Fruit fly (Drosophila melanogaster) whole organism, embryonic: Measurements from ENCODE around the gene CG7164.

Experiments used
- B-H2 ChIP-seq: fragments of 200-800 bp; sonication (Bioruptor generic); optimal IDR thresholded peaks from 2 replicates; lab custom pipeline; 2018; ENCODE audit warnings: missing biosample characterization, mild to moderate bottlenecking, missing genetic modification characterization
- BEAF-32 ChIP-seq: fragments of 200-800 bp; sonication (Bioruptor generic); optimal IDR thresholded peaks from 3 replicates; lab custom pipeline; 2017; ENCODE audit warnings: missing biosample characterization, missing genetic modification characterization, mild to moderate bottlenecking, moderate library complexity, missing genetic modification reagents
- Bgb ChIP-seq: fragments of 200-800 bp; sonication (Bioruptor generic); IDR thresholded peaks from 2 replicates; pipeline ENCODE4 v1.3.6; 2022; ENCODE audit warnings: missing biosample characterization, missing genetic modification characterization; ENCODE audit not compliant: partially characterized antibody
- CG10321 ChIP-seq: fragments of 200-800 bp; sonication (Bioruptor generic); IDR thresholded peaks from 2 replicates; pipeline ENCODE4 v1.3.6; 2022; ENCODE audit warnings: missing biosample characterization, missing genetic modification characterization
- CG11247 ChIP-seq: fragments of 200-800 bp; sonication (Bioruptor generic); IDR thresholded peaks from 2 replicates; pipeline ENCODE4 v1.3.6; 2022; ENCODE audit warnings: missing biosample characterization, missing genetic modification characterization
- CG13624 ChIP-seq: fragments of 200-800 bp; sonication (Bioruptor generic); optimal IDR thresholded peaks from 2 replicates; lab custom pipeline; 2016; ENCODE audit warnings: missing biosample characterization, missing genetic modification characterization
- CG14050 ChIP-seq: fragments of 200-800 bp; sonication (Bioruptor generic); IDR thresholded peaks from 3 replicates; pipeline ENCODE4 v1.3.6; 2022; ENCODE audit warnings: missing biosample characterization, missing genetic modification characterization
- CG14441 ChIP-seq: fragments of 200-800 bp; sonication (Bioruptor generic); IDR thresholded peaks from 2 replicates; pipeline ENCODE4 v1.3.6; 2022; ENCODE audit warnings: missing biosample characterization, missing genetic modification characterization
- CG14860 ChIP-seq: fragments of 200-800 bp; sonication (Bioruptor generic); IDR thresholded peaks from 3 replicates; pipeline ENCODE4 v1.3.6; 2022; ENCODE audit warnings: missing biosample characterization, missing genetic modification characterization; ENCODE audit not compliant: partially characterized antibody
- CG2712 ChIP-seq: fragments of 200-800 bp; optimal IDR thresholded peaks from 3 replicates; lab custom pipeline; 2019; ENCODE audit warnings: missing biosample characterization, mild to moderate bottlenecking, missing genetic modification characterization, moderate library complexity
- CG32532 ChIP-seq: fragments of 200-800 bp; sonication (Bioruptor generic); IDR thresholded peaks from 2 replicates; pipeline ENCODE4 v1.3.6; 2022; ENCODE audit warnings: missing biosample characterization, missing genetic modification characterization
- CG6854 ChIP-seq: fragments of 200-800 bp; sonication (Bioruptor generic); optimal IDR thresholded peaks from 3 replicates; lab custom pipeline; 2017; ENCODE audit warnings: missing biosample characterization, mild to moderate bottlenecking, missing genetic modification characterization
- CG7745 ChIP-seq: fragments of 200-800 bp; sonication (Bioruptor generic); optimal IDR thresholded peaks from 2 replicates; lab custom pipeline; 2018; ENCODE audit warnings: missing biosample characterization, mild to moderate bottlenecking, missing genetic modification characterization, moderate library complexity
- CG8359 ChIP-seq: fragments of 200-800 bp; sonication (Bioruptor generic); optimal IDR thresholded peaks from 2 replicates; lab custom pipeline; 2017; ENCODE audit warnings: missing biosample characterization, mild to moderate bottlenecking, missing genetic modification characterization, borderline replicate concordance
- CG9797 ChIP-seq: fragments of 200-800 bp; sonication (Bioruptor generic); optimal IDR thresholded peaks from 3 replicates; lab custom pipeline; 2018; ENCODE audit warnings: missing biosample characterization, mild to moderate bottlenecking, missing genetic modification characterization
- CG9817 ChIP-seq: fragments of 200-800 bp; sonication (Bioruptor generic); optimal IDR thresholded peaks from 2 replicates; lab custom pipeline; 2018; ENCODE audit warnings: missing biosample characterization, mild to moderate bottlenecking, missing genetic modification characterization, moderate library complexity
- ERR ChIP-seq: fragments of 200-800 bp; sonication (Bioruptor generic); optimal IDR thresholded peaks from 2 replicates; lab custom pipeline; 2016; ENCODE audit warnings: missing biosample characterization, missing genetic modification characterization
- Fer2 ChIP-seq: fragments of 200-800 bp; sonication (Bioruptor generic); optimal IDR thresholded peaks from 2 replicates; lab custom pipeline; 2018; ENCODE audit warnings: missing biosample characterization, mild to moderate bottlenecking, missing genetic modification characterization, moderate library complexity
- Fer3 ChIP-seq: fragments of 200-800 bp; sonication (Bioruptor generic); optimal IDR thresholded peaks from 2 replicates; lab custom pipeline; 2018; ENCODE audit warnings: missing biosample characterization, mild to moderate bottlenecking, missing genetic modification characterization, moderate library complexity
- Gsc ChIP-seq: fragments of 200-800 bp; sonication (Bioruptor generic); IDR thresholded peaks from 2 replicates; pipeline ENCODE4 v1.3.6; 2022; ENCODE audit warnings: missing biosample characterization, missing genetic modification characterization
- Hey ChIP-seq: fragments of 200-800 bp; sonication (Bioruptor generic); optimal IDR thresholded peaks from 3 replicates; lab custom pipeline; 2018; ENCODE audit warnings: missing biosample characterization, mild to moderate bottlenecking, missing genetic modification characterization
- Hr51 ChIP-seq, 2 experiments: fragments of 200-800 bp; sonication (Bioruptor generic); optimal IDR thresholded peaks; 2 replicates in 1 of 2; 3 replicates in 1 of 2; lab custom pipeline; 2016 to 2018; ENCODE audit warnings: missing biosample characterization in 2 of 2, missing genetic modification characterization in 2 of 2, mild to moderate bottlenecking in 1 of 2, moderate library complexity in 1 of 2
- Kr ChIP-seq: fragments of 200-800 bp; sonication (Bioruptor generic); optimal IDR thresholded peaks from 2 replicates; lab custom pipeline; 2017; ENCODE audit warnings: missing biosample characterization, mild to moderate bottlenecking, missing genetic modification characterization
- Lim3 ChIP-seq: fragments of 200-800 bp; sonication (Bioruptor generic); IDR thresholded peaks from 2 replicates; pipeline ENCODE4 v1.3.6; 2022; ENCODE audit warnings: missing biosample characterization, missing genetic modification characterization
- Mad ChIP-seq: fragments of 200-800 bp; sonication (Bioruptor generic); optimal IDR thresholded peaks from 2 replicates; lab custom pipeline; 2016; ENCODE audit warnings: missing biosample characterization, missing genetic modification characterization
- Mrtf ChIP-seq: fragments of 200-800 bp; sonication (Bioruptor generic); IDR thresholded peaks from 3 replicates; pipeline ENCODE4 v1.3.6; 2022; ENCODE audit warnings: missing biosample characterization, missing genetic modification characterization
- Pdp1 ChIP-seq, 2 experiments: fragments of 200-800 bp; sonication (Bioruptor generic); optimal IDR thresholded peaks; 3 replicates each; lab custom pipeline; 2016; ENCODE audit warnings: missing biosample characterization in 2 of 2, missing genetic modification characterization in 2 of 2, mild to moderate bottlenecking in 1 of 2, moderate library complexity in 1 of 2
- Poxn ChIP-seq: fragments of 200-800 bp; sonication (Bioruptor generic); IDR thresholded peaks from 2 replicates; pipeline ENCODE4 v1.3.6; 2022; ENCODE audit warnings: missing biosample characterization, missing genetic modification characterization
- Rfx ChIP-seq: fragments of 200-800 bp; sonication (Bioruptor generic); IDR thresholded peaks from 2 replicates; pipeline ENCODE4 v1.3.6; 2022; ENCODE audit warnings: missing biosample characterization, missing genetic modification characterization
- ac ChIP-seq: fragments of 200-800 bp; sonication (Bioruptor generic); optimal IDR thresholded peaks from 3 replicates; lab custom pipeline; 2017; ENCODE audit warnings: missing biosample characterization, mild to moderate bottlenecking, missing genetic modification characterization
- chn ChIP-seq: fragments of 200-800 bp; sonication (Bioruptor generic); optimal IDR thresholded peaks from 2 replicates; lab custom pipeline; 2016; ENCODE audit warnings: missing biosample characterization, missing genetic modification characterization
- ci ChIP-seq: fragments of 200-800 bp; sonication (Bioruptor generic); IDR thresholded peaks from 3 replicates; pipeline ENCODE4 v1.3.6; 2022; ENCODE audit warnings: missing biosample characterization, missing genetic modification characterization
- dan ChIP-seq: fragments of 200-800 bp; sonication (Bioruptor generic); IDR thresholded peaks from 2 replicates; pipeline ENCODE4 v1.3.6; 2022; ENCODE audit warnings: missing biosample characterization, missing genetic modification characterization
- dimm ChIP-seq: fragments of 200-800 bp; sonication (Bioruptor generic); IDR thresholded peaks from 2 replicates; pipeline ENCODE4 v1.3.6; 2022; ENCODE audit warnings: missing biosample characterization, missing genetic modification characterization
- emc ChIP-seq: fragments of 200-800 bp; sonication (Bioruptor generic); optimal IDR thresholded peaks from 2 replicates; lab custom pipeline; 2016; ENCODE audit warnings: missing biosample characterization, missing genetic modification characterization
- ewg ChIP-seq: fragments of 200-800 bp; sonication (Bioruptor generic); optimal IDR thresholded peaks from 3 replicates; lab custom pipeline; 2017; ENCODE audit warnings: mild to moderate bottlenecking, missing biosample characterization, missing genetic modification reagents, missing genetic modification characterization
- fd96Cb ChIP-seq: fragments of 200-800 bp; sonication (Bioruptor generic); optimal IDR thresholded peaks from 2 replicates; lab custom pipeline; 2018; ENCODE audit warnings: missing biosample characterization, mild to moderate bottlenecking, missing genetic modification characterization, moderate library complexity
- ftz-f1 ChIP-seq: fragments of 200-800 bp; sonication (Bioruptor generic); optimal IDR thresholded peaks from 2 replicates; lab custom pipeline; 2016; ENCODE audit warnings: missing biosample characterization, missing genetic modification characterization
- gro ChIP-seq: fragments of 200-800 bp; sonication (Bioruptor generic); optimal IDR thresholded peaks from 2 replicates; lab custom pipeline; 2016; ENCODE audit warnings: missing biosample characterization, missing genetic modification characterization
- kay ChIP-seq: fragments of 200-800 bp; sonication (Bioruptor generic); optimal IDR thresholded peaks from 2 replicates; lab custom pipeline; 2016; ENCODE audit warnings: missing biosample characterization, missing genetic modification characterization
- knrl ChIP-seq: fragments of 200-800 bp; sonication (Bioruptor generic); IDR thresholded peaks from 3 replicates; pipeline ENCODE4 v1.3.6; 2022; ENCODE audit warnings: missing biosample characterization, missing genetic modification characterization; ENCODE audit not compliant: partially characterized antibody
- lilli ChIP-seq: fragments of 200-800 bp; sonication (Bioruptor generic); optimal IDR thresholded peaks from 3 replicates; lab custom pipeline; 2016; ENCODE audit warnings: missing biosample characterization, missing genetic modification characterization
- onecut ChIP-seq: fragments of 200-800 bp; sonication (Bioruptor generic); IDR thresholded peaks from 2 replicates; pipeline ENCODE4 v1.3.6; 2022; ENCODE audit warnings: missing biosample characterization, missing genetic modification characterization
- scrt ChIP-seq: fragments of 200-800 bp; sonication (Bioruptor generic); optimal IDR thresholded peaks from 2 replicates; lab custom pipeline; 2018; ENCODE audit warnings: missing biosample characterization, mild to moderate bottlenecking, missing genetic modification characterization, moderate library complexity
- sima ChIP-seq: fragments of 200-800 bp; sonication (Bioruptor generic); optimal IDR thresholded peaks from 2 replicates; lab custom pipeline; 2016; ENCODE audit warnings: missing biosample characterization, missing genetic modification characterization
- slou ChIP-seq: fragments of 200-800 bp; sonication (Bioruptor generic); optimal IDR thresholded peaks from 3 replicates; lab custom pipeline; 2016; ENCODE audit warnings: missing biosample characterization, missing genetic modification characterization
- ssp ChIP-seq: fragments of 200-800 bp; sonication (Bioruptor generic); IDR thresholded peaks from 2 replicates; pipeline ENCODE4 v1.3.6; 2022; ENCODE audit warnings: missing biosample characterization, missing genetic modification characterization
- tio ChIP-seq: fragments of 200-800 bp; sonication (Bioruptor generic); optimal IDR thresholded peaks from 2 replicates; lab custom pipeline; 2017; ENCODE audit warnings: missing biosample characterization, missing genetic modification characterization, inconsistent platforms
- wdn ChIP-seq: fragments of 200-800 bp; sonication (Bioruptor generic); IDR thresholded peaks from 2 replicates; pipeline ENCODE4 v1.3.6; 2022; ENCODE audit warnings: missing biosample characterization, missing genetic modification characterization
- zf30C ChIP-seq: fragments of 200-800 bp; sonication (Bioruptor generic); optimal IDR thresholded peaks from 3 replicates; lab custom pipeline; 2018; ENCODE audit warnings: missing biosample characterization, mild to moderate bottlenecking, missing genetic modification characterization

CG7164 gene

DNA sequence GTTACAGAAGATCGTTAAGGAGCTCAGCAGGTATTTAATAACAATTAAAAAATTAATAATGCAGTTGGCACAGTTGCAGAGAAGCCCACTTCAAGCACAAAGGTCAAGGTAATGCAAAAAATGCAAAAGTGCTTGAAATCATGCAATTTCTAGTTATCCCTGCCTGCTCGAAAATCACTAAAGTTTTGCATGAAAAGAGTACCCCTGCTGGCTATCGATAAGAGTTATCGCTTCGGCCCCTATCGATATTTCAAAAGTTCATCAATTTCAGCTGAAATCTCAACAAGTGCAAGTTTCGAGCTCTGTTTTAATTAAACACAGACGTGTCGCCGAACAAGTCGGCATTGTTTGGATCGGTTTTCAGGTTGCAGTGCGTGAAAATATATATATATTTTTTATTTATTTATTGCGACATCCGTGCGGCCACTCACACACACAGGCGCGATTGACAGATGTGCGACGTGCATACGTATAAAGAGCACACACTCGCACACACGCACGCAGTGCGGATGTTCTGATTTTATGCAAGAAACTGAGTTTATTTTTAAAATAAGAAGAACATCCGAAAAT is 40.1 kb downstream of the CG7164 start (continued):
- TF ChIP-seq CG7745 (no peak), Gsc (GFP tag; lab: Robert Waterston, UW) (no peak), B-H2 (no peak), emc (GFP tag; lab: Kevin White, UChicago) (no peak), CG14441 (GFP tag; lab: Robert Waterston, UW) (peak; percentile 50; the same call in 1 of the 2 replicates), CG14050 (GFP tag; lab: Robert Waterston, UW) (no peak), kay (GFP tag; lab: Kevin White, UChicago) (no peak), ERR (peak; percentile 45), CG14860 (GFP tag; lab: Robert Waterston, UW) (peak; percentile 63), Fer3 (tag; lab: Kevin White, UChicago) (peak; percentile 46), CG10321 (GFP tag; lab: Robert Waterston, UW) (no peak), CG32532 (GFP tag; lab: Robert Waterston, UW) (peak; percentile 72), CG9797 (peak; percentile 19), Hr51 (GFP tag; optimal IDR thresholded peaks at IDR 0.05; lab: Kevin White, UChicago) (peak in 1 of 2 experiments; percentile 8), zf30C (GFP tag; lab: Kevin White, UChicago) (no peak), ssp (peak; percentile 61), CG11247 (GFP tag; lab: Robert Waterston, UW) (peak; percentile 37; the same call in 1 of the 2 replicates), ac (peak; percentile 4), knrl (peak; percentile 86), scrt (GFP tag; lab: Kevin White, UChicago) (peak; percentile 79), Fer2 (tag; lab: Kevin White, UChicago) (peak; percentile 43), Pdp1 (GFP tag; optimal IDR thresholded peaks at IDR 0.05; lab: Kevin White, UChicago) (peak; percentile 49 to 63), CG9817 (tag; lab: Kevin White, UChicago) (peak; percentile 45), Bgb (GFP tag; lab: Robert Waterston, UW) (peak; percentile 88), Poxn (GFP tag; lab: Robert Waterston, UW) (no peak), CG6854 (peak; percentile 42), BEAF-32 (GFP tag; lab: Kevin White, UChicago) (peak; percentile 85), wdn (peak; percentile 44; the same call in 1 of the 2 replicates), Rfx (GFP tag; lab: Robert Waterston, UW) (peak; percentile 78), sima (GFP tag; lab: Kevin White, UChicago) (no peak), Mad (GFP tag; lab: Kevin White, UChicago) (peak; percentile 56), Kr (GFP tag; lab: Kevin White, UChicago) (no peak), slou (GFP tag; lab: Kevin White, UChicago) (no peak), CG2712 (tag; lab: Kevin White, UChicago) (peak; percentile 65), ci (peak; percentile 79), CG13624 (GFP tag; lab: Kevin White, UChicago) (peak; percentile 62), dimm (no peak), gro (GFP tag; lab: Kevin White, UChicago) (peak; percentile 63), ftz-f1 (GFP tag; lab: Kevin White, UChicago) (no peak), chn (GFP tag; lab: Kevin White, UChicago) (peak; percentile 67), tio (GFP tag; lab: Kevin White, UChicago) (no peak), ewg (GFP tag; lab: Kevin White, UChicago) (no peak), CG8359 (no peak), Lim3 (GFP tag; lab: Robert Waterston, UW) (no peak), dan (GFP tag; lab: Robert Waterston, UW) (no peak), fd96Cb (tag; lab: Kevin White, UChicago) (peak; percentile 1), onecut (GFP tag; lab: Robert Waterston, UW) (0 out of 2 replicates have a peak, but pooled peaks have one; percentile 10), Mrtf (GFP tag; lab: Robert Waterston, UW) (0 out of 3 replicates have a peak, but pooled peaks have one; percentile 47), lilli (GFP tag; lab: Kevin White, UChicago) (peak; percentile 78), Hey (tag; lab: Kevin White, UChicago) (no peak)
